Worm (Caenorhabditis elegans) whole organism, L4 larva: ENCODE results near the gene pno-1.

Source experiments
- aly-2 ChIP-seq: sonication (generic microtip); optimal IDR thresholded peaks from 2 replicates; lab custom pipeline; 2018; ENCODE audit warnings: missing biosample characterization, missing genetic modification characterization
- fkh-10 ChIP-seq: fragments of 150-350 bp; optimal IDR thresholded peaks from 2 replicates; lab custom pipeline; 2014; ENCODE audit warnings: missing biosample characterization, missing genetic modification reagents, missing genetic modification characterization
- jun-1 ChIP-seq: fragments of 150-350 bp; optimal IDR thresholded peaks from 2 replicates; lab custom pipeline; 2014; ENCODE audit warnings: missing biosample characterization, missing genetic modification reagents, missing genetic modification characterization
- pha-4 ChIP-seq, 2 experiments: fragments of 150-350 bp in 1 of 2; fragments of 200-800 bp in 1 of 2; sonication (Bioruptor generic) in 1 of 2; IDR thresholded peaks in 1 of 2; optimal IDR thresholded peaks in 1 of 2; 2 replicates each; pipeline versions ENCODE4 v1.3.6 to Lab custom; 2014 to 2022; ENCODE audit warnings: missing genetic modification characterization in 2 of 2, missing genetic modification reagents in 2 of 2, missing biosample characterization in 1 of 2, missing compliant biosample characterization in 1 of 2

ce11 chrII:9691839-9692238 is 50.8 kb downstream of the pno-1 start, which contains the start of gene nlp-11:
- TF ChIP-seq pha-4 (GFP tag; IDR thresholded peaks at IDR 0.05; lab: Robert Waterston, UW) (no peak), pha-4 (tag; optimal IDR thresholded peaks at IDR 0.05; lab: Kevin White, UChicago) (no peak), jun-1 (tag; lab: Kevin White, UChicago) (no peak), fkh-10 (no peak), aly-2 (no peak)
